Worm (Caenorhabditis elegans) whole organism, mixed stage, embryonic: ENCODE data around the gene F17E9.3.
"Not testable (repeated sequence)": the region's sequence is repeated elsewhere in the genome, so short reads cannot be mapped to it uniquely, and the experiment has no call there.

Source experiments
- M03D4.4 ChIP-seq: sonication (generic microtip); optimal IDR thresholded peaks from 2 replicates; lab custom pipeline; 2017; ENCODE audit warnings: mild to moderate bottlenecking, missing genetic modification characterization, missing compliant biosample characterization
- bed-3 ChIP-seq: fragments of 200-800 bp; sonication (Bioruptor generic); optimal IDR thresholded peaks from 3 replicates; lab custom pipeline; 2018; ENCODE audit warnings: mild to moderate bottlenecking, missing genetic modification characterization, moderate library complexity, missing compliant biosample characterization
- blmp-1 ChIP-seq: fragments of 150-350 bp; optimal IDR thresholded peaks from 2 replicates; lab custom pipeline; 2014; ENCODE audit warnings: missing biosample characterization, missing genetic modification characterization
- ceh-39 ChIP-seq: fragments of 150-350 bp; optimal IDR thresholded peaks from 2 replicates; lab custom pipeline; 2014; ENCODE audit warnings: missing biosample characterization, missing genetic modification characterization
- ceh-83 ChIP-seq: fragments of 200-800 bp; sonication (Bioruptor generic); optimal IDR thresholded peaks from 2 replicates; lab custom pipeline; 2018; ENCODE audit warnings: mild to moderate bottlenecking, missing genetic modification characterization, missing compliant biosample characterization
- ces-1 ChIP-seq: fragments of 150-350 bp; optimal IDR thresholded peaks from 2 replicates; lab custom pipeline; 2014; ENCODE audit warnings: missing biosample characterization, missing genetic modification reagents, missing genetic modification characterization
- cnd-1 ChIP-seq: fragments of 200-800 bp; sonication (Bioruptor generic); optimal IDR thresholded peaks from 2 replicates; lab custom pipeline; 2018; ENCODE audit warnings: mild to moderate bottlenecking, missing genetic modification characterization, missing compliant biosample characterization
- drap-1 ChIP-seq: fragments of 200-800 bp; sonication (Bioruptor generic); optimal IDR thresholded peaks from 3 replicates; lab custom pipeline; 2018; ENCODE audit warnings: mild to moderate bottlenecking, missing genetic modification characterization, missing compliant biosample characterization
- elt-1 ChIP-seq: sonication (generic microtip); optimal IDR thresholded peaks from 2 replicates; lab custom pipeline; 2017; ENCODE audit warnings: missing genetic modification characterization, mild to moderate bottlenecking, missing compliant biosample characterization, antibody characterized with exemption, moderate library complexity, borderline replicate concordance; ENCODE audit not compliant: insufficient read depth
- flh-1 ChIP-seq: fragments of 200-800 bp; sonication (Bioruptor generic); optimal IDR thresholded peaks from 2 replicates; lab custom pipeline; 2018; ENCODE audit warnings: mild to moderate bottlenecking, missing genetic modification characterization, moderate library complexity, missing compliant biosample characterization
- ham-2 ChIP-seq: fragments of 200-800 bp; sonication (Bioruptor generic); optimal IDR thresholded peaks from 2 replicates; lab custom pipeline; 2018; ENCODE audit warnings: mild to moderate bottlenecking, missing genetic modification characterization, missing compliant biosample characterization
- hlh-1 ChIP-seq: fragments of 150-350 bp; optimal IDR thresholded peaks from 2 replicates; lab custom pipeline; 2014; ENCODE audit warnings: missing biosample characterization, missing genetic modification reagents, missing genetic modification characterization
- lin-13 ChIP-seq: fragments of 150-350 bp; optimal IDR thresholded peaks from 2 replicates; lab custom pipeline; 2014; ENCODE audit warnings: missing biosample characterization, missing genetic modification characterization
- lin-32 ChIP-seq: fragments of 200-800 bp; sonication (Bioruptor generic); optimal IDR thresholded peaks from 2 replicates; lab custom pipeline; 2018; ENCODE audit warnings: mild to moderate bottlenecking, missing genetic modification characterization, missing compliant biosample characterization
- lsy-2 ChIP-seq: fragments of 150-350 bp; optimal IDR thresholded peaks from 2 replicates; lab custom pipeline; 2014; ENCODE audit warnings: missing biosample characterization, missing genetic modification characterization
- mep-1 ChIP-seq: fragments of 150-350 bp; optimal IDR thresholded peaks from 2 replicates; lab custom pipeline; 2017; ENCODE audit warnings: missing biosample characterization, missing genetic modification reagents, missing genetic modification characterization, inconsistent platforms
- nhr-12 ChIP-seq: fragments of 150-350 bp; optimal IDR thresholded peaks from 2 replicates; lab custom pipeline; 2014; ENCODE audit warnings: missing biosample characterization, missing genetic modification characterization
- nhr-2 ChIP-seq: fragments of 150-350 bp; optimal IDR thresholded peaks from 2 replicates; lab custom pipeline; 2014; ENCODE audit warnings: missing biosample characterization, missing genetic modification characterization
- nhr-237 ChIP-seq: fragments of 150-350 bp; optimal IDR thresholded peaks from 2 replicates; lab custom pipeline; 2014; ENCODE audit warnings: missing biosample characterization, missing genetic modification characterization
- nhr-28 ChIP-seq: fragments of 150-350 bp; optimal IDR thresholded peaks from 2 replicates; lab custom pipeline; 2014; ENCODE audit warnings: missing biosample characterization, missing genetic modification characterization
- pha-4 ChIP-seq: fragments of 150-350 bp; optimal IDR thresholded peaks from 2 replicates; lab custom pipeline; 2018; ENCODE audit warnings: missing biosample characterization, missing genetic modification reagents, missing genetic modification characterization
- sem-2 ChIP-seq: fragments of 200-800 bp; sonication (Bioruptor generic); optimal IDR thresholded peaks from 2 replicates; lab custom pipeline; 2018; ENCODE audit warnings: mild to moderate bottlenecking, missing genetic modification characterization, missing compliant biosample characterization
- snpc-4 ChIP-seq: fragments of 150-350 bp; optimal IDR thresholded peaks from 2 replicates; lab custom pipeline; 2014; ENCODE audit warnings: missing biosample characterization, missing genetic modification characterization
- sptf-1 ChIP-seq: sonication (generic microtip); optimal IDR thresholded peaks from 2 replicates; lab custom pipeline; 2017; ENCODE audit warnings: mild to moderate bottlenecking, missing genetic modification characterization, moderate library complexity, missing compliant biosample characterization
- unc-120 ChIP-seq: sonication (generic microtip); optimal IDR thresholded peaks from 2 replicates; lab custom pipeline; 2017; ENCODE audit warnings: missing genetic modification characterization, missing compliant biosample characterization; ENCODE audit not compliant: poor library complexity, severe bottlenecking
- unc-39 ChIP-seq: fragments of 150-350 bp; optimal IDR thresholded peaks from 2 replicates; lab custom pipeline; 2014; ENCODE audit warnings: missing biosample characterization, missing genetic modification characterization
- zip-8 ChIP-seq: fragments of 150-350 bp; optimal IDR thresholded peaks from 2 replicates; lab custom pipeline; 2014; ENCODE audit warnings: missing biosample characterization, missing genetic modification characterization
- ztf-11 ChIP-seq: fragments of 150-350 bp; optimal IDR thresholded peaks from 2 replicates; lab custom pipeline; 2014; ENCODE audit warnings: missing biosample characterization, missing genetic modification characterization

The F17E9.3 gene

ce11 chrIV:8352036-8352435, 2.6 kb upstream of the F17E9.3 start, which contains the start of gene F17E9.16:
Gene F17E9.16 (plus strand): TSS chrIV:8352336.
- not testable (repeated sequence) for TF ChIP-seq nhr-28 (tag; lab: Kevin White, UChicago); blmp-1; unc-120 (tag; lab: Kevin White, UChicago)

ce11 chrIV:8355592-8355991, 920 bp downstream of the F17E9.3 start, which contains the start of the genes F17E9.2 and col-116:
Gene F17E9.2 (plus strand): TSS chrIV:8355892.
Gene col-116 (plus strand): TSS chrIV:8355906.
- TF ChIP-seq nhr-2 (tag; lab: Kevin White, UChicago) (no peak), lin-13 (tag; lab: Kevin White, UChicago) (no peak)

ce11 chrIV:8357299-8357698, 2.6 kb downstream of the F17E9.3 start:
- TF ChIP-seq M03D4.4 (tag; lab: Kevin White, UChicago), result no peak
- TF ChIP-seq bed-3 (GFP tag; lab: Kevin White, UChicago), result no peak
- TF ChIP-seq lin-32, result no peak
- TF ChIP-seq nhr-12 (tag; lab: Kevin White, UChicago), result no peak
- TF ChIP-seq elt-1 (tag; lab: Kevin White, UChicago), result no peak
- no peak for TF ChIP-seq ham-2 (GFP tag; lab: Kevin White, UChicago)
- no peak for TF ChIP-seq ceh-83 (GFP tag; lab: Kevin White, UChicago)
- no peak for TF ChIP-seq nhr-237 (tag; lab: Kevin White, UChicago)
- no peak for TF ChIP-seq mep-1 (tag; lab: Kevin White, UChicago)
- no peak for TF ChIP-seq cnd-1 (tag; lab: Kevin White, UChicago)
- no peak for TF ChIP-seq nhr-2 (tag; lab: Kevin White, UChicago)
- TF ChIP-seq pha-4, result no peak
- TF ChIP-seq blmp-1, result no peak
- TF ChIP-seq unc-39 (tag; lab: Kevin White, UChicago), result no peak
- no peak for TF ChIP-seq sptf-1 (tag; lab: Kevin White, UChicago)
- no peak for TF ChIP-seq ceh-39 (tag; lab: Kevin White, UChicago)
- TF ChIP-seq drap-1 (GFP tag; lab: Kevin White, UChicago), result no peak
- no peak for TF ChIP-seq hlh-1 (tag; lab: Kevin White, UChicago)
- no peak for TF ChIP-seq flh-1 (GFP tag; lab: Kevin White, UChicago)
- no peak for TF ChIP-seq snpc-4 (tag; lab: Kevin White, UChicago)

DNA sequence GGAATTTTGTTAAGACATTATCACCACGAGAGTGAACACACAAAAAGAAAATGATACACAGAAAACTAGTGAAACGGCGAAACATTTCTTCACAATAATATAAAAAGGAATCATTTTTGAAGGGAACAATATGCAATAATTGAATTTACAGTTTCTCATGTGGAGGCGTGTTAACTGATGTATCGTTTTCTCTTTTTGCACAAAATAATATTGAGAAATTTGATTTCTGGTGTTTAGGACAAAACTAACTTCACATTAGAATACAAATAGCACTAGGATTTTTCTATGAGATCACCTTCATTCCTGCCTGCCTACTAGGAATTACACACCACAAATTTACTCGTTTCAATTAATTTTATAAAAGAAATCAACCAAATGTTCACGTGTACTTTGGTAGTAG, 3.8 kb downstream of the F17E9.3 start, which contains the start of gene D2096.13:
Gene D2096.13 (minus strand): TSS at position 101 of the 400 bp plus-strand sequence.
- TF ChIP-seq sptf-1 (tag; lab: Kevin White, UChicago) (no peak), flh-1 (GFP tag; lab: Kevin White, UChicago) (no peak), unc-39 (tag; lab: Kevin White, UChicago) (no peak), drap-1 (GFP tag; lab: Kevin White, UChicago) (no peak), pha-4 (no peak), mep-1 (tag; lab: Kevin White, UChicago) (no peak), ztf-11 (no peak), bed-3 (GFP tag; lab: Kevin White, UChicago) (no peak), nhr-237 (tag; lab: Kevin White, UChicago) (no peak), zip-8 (tag; lab: Kevin White, UChicago) (no peak), lsy-2 (no peak)

DNA sequence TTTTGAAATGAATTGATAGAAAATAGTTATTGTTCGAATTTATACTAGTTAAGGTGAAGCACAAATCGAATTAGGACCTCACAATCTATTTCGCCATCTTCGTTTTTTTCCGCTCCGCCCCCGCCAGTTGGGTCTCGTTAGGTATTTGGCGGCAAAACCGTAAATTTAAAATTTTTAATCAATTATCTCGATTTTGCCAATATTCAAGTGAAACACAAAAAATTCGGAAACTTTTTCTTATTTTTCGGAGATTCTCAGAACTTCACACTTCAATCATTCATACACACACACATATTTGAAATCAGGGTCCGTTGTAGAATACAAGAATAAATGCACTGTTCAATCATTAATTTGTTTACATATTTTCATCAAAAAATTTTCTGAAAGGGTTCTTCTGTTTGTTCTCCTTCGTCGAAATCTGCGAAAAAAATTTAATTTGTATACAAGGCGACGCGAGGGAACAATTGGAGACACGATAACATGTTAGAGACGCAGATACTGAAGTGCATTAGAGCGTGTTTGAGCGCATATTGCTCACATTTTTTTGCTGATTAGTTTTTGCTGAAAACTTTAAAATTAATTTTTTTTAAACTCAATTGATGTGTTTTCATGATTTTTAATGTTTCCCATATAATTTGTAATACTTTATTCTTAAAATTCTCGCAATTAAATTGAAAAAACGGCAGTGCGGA, 5.2 kb downstream of the F17E9.3 start, which contains the start of gene D2096.5:
Gene D2096.5 (minus strand): TSS at position 51 of the 692 bp plus-strand sequence.
- TF ChIP-seq ces-1 (GFP tag; lab: Kevin White, UChicago) (peak; percentile 89), hlh-1 (tag; lab: Kevin White, UChicago) (no peak), nhr-237 (tag; lab: Kevin White, UChicago) (peak; percentile 2), mep-1 (tag; lab: Kevin White, UChicago) (peak; percentile 27), nhr-28 (tag; lab: Kevin White, UChicago) (no peak), sem-2 (no peak), M03D4.4 (tag; lab: Kevin White, UChicago) (no peak)
- TF ChIP-seq, all 35 proteins: peak for 3
